Worm (Caenorhabditis elegans) whole organism, L2 larva: ENCODE data around the gene srz-38.

ENCODE experiments used
- ZK546.5 ChIP-seq: sonication (generic microtip); optimal IDR thresholded peaks from 2 replicates; lab custom pipeline; 2017; ENCODE audit warnings: missing biosample characterization, missing genetic modification characterization
- aly-2 ChIP-seq: fragments of 150-350 bp; optimal IDR thresholded peaks from 2 replicates; lab custom pipeline; 2014; ENCODE audit warnings: missing biosample characterization, missing genetic modification characterization
- blmp-1 ChIP-seq: sonication (generic microtip); optimal IDR thresholded peaks from 2 replicates; lab custom pipeline; 2017; ENCODE audit warnings: missing genetic modification characterization, mild to moderate bottlenecking, missing compliant biosample characterization, antibody characterized with exemption, moderate library complexity; ENCODE audit not compliant: insufficient read depth
- crh-2 ChIP-seq: sonication (generic microtip); optimal IDR thresholded peaks from 2 replicates; lab custom pipeline; 2017; ENCODE audit warnings: missing biosample characterization, missing genetic modification characterization
- gmeb-1 ChIP-seq: fragments of 150-350 bp; optimal IDR thresholded peaks from 2 replicates; lab custom pipeline; 2014; ENCODE audit warnings: missing biosample characterization, missing genetic modification characterization
- lin-13 ChIP-seq: fragments of 150-350 bp; optimal IDR thresholded peaks from 2 replicates; lab custom pipeline; 2014; ENCODE audit warnings: missing biosample characterization, missing genetic modification reagents, missing genetic modification characterization
- nhr-10 ChIP-seq: sonication (generic microtip); optimal IDR thresholded peaks from 2 replicates; lab custom pipeline; 2017; ENCODE audit warnings: missing biosample characterization, missing genetic modification characterization
- nhr-129 ChIP-seq: fragments of 150-350 bp; optimal IDR thresholded peaks from 2 replicates; lab custom pipeline; 2014; ENCODE audit warnings: missing biosample characterization, missing genetic modification characterization
- nhr-21 ChIP-seq: fragments of 150-350 bp; optimal IDR thresholded peaks from 2 replicates; lab custom pipeline; 2014; ENCODE audit warnings: missing biosample characterization, missing genetic modification characterization
- nhr-25 ChIP-seq: fragments of 150-350 bp; sonication (generic microtip); optimal IDR thresholded peaks from 3 replicates; lab custom pipeline; 2014; ENCODE audit warnings: missing biosample characterization, missing genetic modification characterization
- nhr-6 ChIP-seq: fragments of 150-350 bp; optimal IDR thresholded peaks from 2 replicates; lab custom pipeline; 2014; ENCODE audit warnings: missing biosample characterization, missing genetic modification characterization
- peb-1 ChIP-seq: fragments of 150-350 bp; optimal IDR thresholded peaks from 2 replicates; lab custom pipeline; 2014; ENCODE audit warnings: missing biosample characterization, missing genetic modification characterization
- zag-1 ChIP-seq: fragments of 150-350 bp; optimal IDR thresholded peaks from 2 replicates; lab custom pipeline; 2014; ENCODE audit warnings: missing biosample characterization, missing genetic modification characterization

Gene srz-38

DNA sequence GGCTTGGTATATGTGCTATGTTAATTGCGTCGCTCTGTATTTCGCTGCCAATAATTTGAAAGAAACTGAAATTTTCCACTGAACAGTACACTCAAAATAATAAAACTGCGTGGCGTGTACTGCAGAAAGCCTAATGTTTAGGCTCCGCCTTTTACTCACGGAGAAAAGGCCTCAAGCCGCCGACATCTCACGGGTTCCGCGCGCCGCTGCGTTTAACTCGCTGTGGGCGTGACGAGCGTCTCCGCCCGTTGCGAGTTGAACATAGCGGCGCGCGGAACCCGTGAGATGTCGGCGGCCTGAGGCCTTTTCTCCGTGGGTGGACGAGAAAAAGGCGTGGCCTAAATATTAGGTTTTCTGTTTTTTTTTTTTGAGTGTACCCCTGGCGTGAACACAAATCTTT, 49.5 kb downstream of the srz-38 start:
- TF ChIP-seq crh-2 (tag; lab: Kevin White, UChicago) (no peak), nhr-129 (tag; lab: Kevin White, UChicago) (no peak), lin-13 (no peak), nhr-25 (tag; lab: Kevin White, UChicago) (no peak), peb-1 (no peak), blmp-1 (tag; lab: Kevin White, UChicago) (no peak), gmeb-1 (tag; lab: Kevin White, UChicago) (no peak), zag-1 (tag; lab: Kevin White, UChicago) (no peak), nhr-10 (tag; lab: Kevin White, UChicago) (no peak), nhr-21 (no peak), ZK546.5 (tag; lab: Kevin White, UChicago) (no peak), nhr-6 (tag; lab: Kevin White, UChicago) (no peak), aly-2 (tag; lab: Kevin White, UChicago) (no peak)
- TF ChIP-seq, all 48 proteins: peak for 0
